Fruit fly (Drosophila melanogaster): ENCODE data around the gene CG15717.

dm6 chrX:13088025-13088805, 40.5 kb upstream of the CG15717 start:
- no peak for TF ChIP-seq insv (optimal IDR thresholded peaks at IDR 0.05)
- no peak for TF ChIP-seq h (optimal IDR thresholded peaks at IDR 0.05)
